Worm (Caenorhabditis elegans) whole organism, L4/young adult: ENCODE results near the gene sru-13.

Experiments used
- W03F9.2 ChIP-seq: fragments of 150-350 bp; optimal IDR thresholded peaks from 2 replicates; lab custom pipeline; 2014; ENCODE audit warnings: missing biosample characterization, missing genetic modification characterization
- him-1 ChIP-seq: sonication (generic microtip); optimal IDR thresholded peaks from 2 replicates; lab custom pipeline; 2016; ENCODE audit warnings: missing genotype, missing genetic modification reagents, missing genetic modification characterization, missing compliant biosample characterization

DNA sequence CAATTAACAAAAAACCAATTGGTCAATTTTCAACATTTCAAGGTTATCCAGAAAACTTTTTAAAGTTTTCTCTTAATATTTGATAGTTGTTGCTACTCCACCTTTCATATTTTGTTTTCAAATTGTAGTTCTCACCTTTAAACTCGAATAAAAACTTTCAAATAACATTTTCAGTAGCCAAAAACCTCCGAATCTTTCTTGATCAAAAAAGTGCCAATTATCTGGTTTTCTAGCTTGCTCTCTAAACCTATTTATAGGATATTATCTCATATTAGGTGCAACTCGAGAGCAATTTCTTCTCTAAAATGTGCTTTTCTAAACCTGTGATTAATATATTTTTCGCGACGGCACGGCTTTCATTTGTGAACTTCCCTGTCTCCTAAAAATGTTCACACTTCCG, 35.2 kb downstream of the sru-13 start, which contains the start of gene sru-26:
- TF ChIP-seq him-1 (tag; lab: Kevin White, UChicago), result no peak
- no peak for TF ChIP-seq W03F9.2 (tag; lab: Kevin White, UChicago)
